Fruit fly (Drosophila melanogaster) whole organism, embryonic: ENCODE data around the gene CG3119.

ENCODE experiments used
- BEAF-32 ChIP-seq: fragments of 200-800 bp; sonication (Bioruptor generic); optimal IDR thresholded peaks from 3 replicates; lab custom pipeline; 2017; ENCODE audit warnings: missing biosample characterization, missing genetic modification characterization, mild to moderate bottlenecking, moderate library complexity, missing genetic modification reagents
- Bdp1 ChIP-seq: fragments of 200-800 bp; sonication (Bioruptor generic); optimal IDR thresholded peaks from 3 replicates; lab custom pipeline; 2016; ENCODE audit warnings: missing biosample characterization, missing genetic modification characterization
- Bgb ChIP-seq: fragments of 200-800 bp; sonication (Bioruptor generic); IDR thresholded peaks from 2 replicates; pipeline ENCODE4 v1.3.6; 2022; ENCODE audit warnings: missing biosample characterization, missing genetic modification characterization; ENCODE audit not compliant: partially characterized antibody
- CG1024 ChIP-seq: fragments of 200-800 bp; sonication (Bioruptor generic); IDR thresholded peaks from 2 replicates; pipeline ENCODE4 v1.3.6; 2022; ENCODE audit warnings: missing biosample characterization, missing genetic modification characterization
- CG10274 ChIP-seq: fragments of 200-800 bp; sonication (Bioruptor generic); optimal IDR thresholded peaks from 3 replicates; lab custom pipeline; 2017; ENCODE audit warnings: missing biosample characterization, mild to moderate bottlenecking, missing genetic modification characterization
- CG12071 ChIP-seq: fragments of 200-800 bp; sonication (Bioruptor generic); optimal IDR thresholded peaks from 3 replicates; lab custom pipeline; 2018; ENCODE audit warnings: missing biosample characterization, mild to moderate bottlenecking, missing genetic modification characterization
- CG12155 ChIP-seq: fragments of 200-800 bp; sonication (Bioruptor generic); optimal IDR thresholded peaks from 3 replicates; lab custom pipeline; 2016; ENCODE audit warnings: missing biosample characterization, missing genetic modification characterization
- CG12236 ChIP-seq: fragments of 200-800 bp; sonication (Bioruptor generic); optimal IDR thresholded peaks from 2 replicates; lab custom pipeline; 2016; ENCODE audit warnings: missing biosample characterization, missing genetic modification characterization
- CG13775 ChIP-seq: fragments of 200-800 bp; sonication (Bioruptor generic); optimal IDR thresholded peaks from 3 replicates; lab custom pipeline; 2017; ENCODE audit warnings: missing biosample characterization, mild to moderate bottlenecking, missing genetic modification characterization
- CG14710 ChIP-seq: fragments of 200-800 bp; sonication (Bioruptor generic); optimal IDR thresholded peaks from 3 replicates; lab custom pipeline; 2019; ENCODE audit warnings: missing biosample characterization, mild to moderate bottlenecking, missing genetic modification characterization, moderate library complexity
- CG17361 ChIP-seq: fragments of 200-800 bp; sonication (Bioruptor generic); IDR thresholded peaks from 3 replicates; pipeline ENCODE4 v1.3.6; 2022; ENCODE audit warnings: missing biosample characterization, missing genetic modification characterization
- CG31365 ChIP-seq: fragments of 200-800 bp; sonication (Bioruptor generic); optimal IDR thresholded peaks from 2 replicates; lab custom pipeline; 2018; ENCODE audit warnings: missing biosample characterization, mild to moderate bottlenecking, missing genetic modification characterization
- CG34376 ChIP-seq: fragments of 200-800 bp; sonication (Bioruptor generic); optimal IDR thresholded peaks from 2 replicates; lab custom pipeline; 2018; ENCODE audit warnings: missing biosample characterization, mild to moderate bottlenecking, missing genetic modification characterization
- CG4404 ChIP-seq: fragments of 200-800 bp; sonication (Bioruptor generic); IDR thresholded peaks from 2 replicates; pipeline ENCODE4 v1.3.6; 2022; ENCODE audit warnings: missing biosample characterization, missing genetic modification characterization
- CG5180 ChIP-seq: fragments of 200-800 bp; sonication (Bioruptor generic); optimal IDR thresholded peaks from 3 replicates; lab custom pipeline; 2017; ENCODE audit warnings: missing biosample characterization, missing genetic modification characterization, mild to moderate bottlenecking, moderate library complexity, missing genetic modification reagents
- CG7372 ChIP-seq: fragments of 200-800 bp; sonication (Bioruptor generic); IDR thresholded peaks from 2 replicates; pipeline ENCODE4 v1.3.6; 2022; ENCODE audit warnings: missing biosample characterization, missing genetic modification characterization
- CG8281 ChIP-seq: fragments of 200-800 bp; sonication (Bioruptor generic); optimal IDR thresholded peaks from 2 replicates; lab custom pipeline; 2018; ENCODE audit warnings: missing biosample characterization, mild to moderate bottlenecking, missing genetic modification characterization, moderate library complexity
- CG9215 ChIP-seq: fragments of 200-800 bp; sonication (Bioruptor generic); IDR thresholded peaks from 2 replicates; pipeline ENCODE4 v1.3.6; 2022; ENCODE audit warnings: missing biosample characterization, missing genetic modification characterization
- CG9817 ChIP-seq: fragments of 200-800 bp; sonication (Bioruptor generic); optimal IDR thresholded peaks from 2 replicates; lab custom pipeline; 2018; ENCODE audit warnings: missing biosample characterization, mild to moderate bottlenecking, missing genetic modification characterization, moderate library complexity
- CoRest ChIP-seq: fragments of 200-800 bp; sonication (Bioruptor generic); optimal IDR thresholded peaks from 3 replicates; lab custom pipeline; 2018; ENCODE audit warnings: missing biosample characterization, mild to moderate bottlenecking, missing genetic modification characterization, moderate library complexity
- D ChIP-seq, 2 experiments: fragments of 200-800 bp in 1 of 2; fragments of >200 bp in 1 of 2; sonication (Bioruptor generic) in 1 of 2; optimal IDR thresholded peaks; 2 replicates in 1 of 2; 3 replicates in 1 of 2; lab custom pipeline; 2017; ENCODE audit warnings: mild to moderate bottlenecking in 1 of 2, missing biosample characterization in 1 of 2, missing genetic modification characterization in 1 of 2, missing genetic modification reagents in 1 of 2
- Dbx ChIP-seq: fragments of 200-800 bp; sonication (Bioruptor generic); IDR thresholded peaks from 3 replicates; pipeline ENCODE4 v1.3.6; 2022; ENCODE audit warnings: missing biosample characterization, missing genetic modification characterization
- Hmr ChIP-seq: fragments of 200-800 bp; sonication (Bioruptor generic); optimal IDR thresholded peaks from 3 replicates; lab custom pipeline; 2017; ENCODE audit warnings: mild to moderate bottlenecking, missing biosample characterization, missing genetic modification reagents, missing genetic modification characterization
- Jarid2 ChIP-seq: fragments of 200-800 bp; sonication (Bioruptor generic); optimal IDR thresholded peaks from 3 replicates; lab custom pipeline; 2017; ENCODE audit warnings: mild to moderate bottlenecking, missing biosample characterization, missing genetic modification reagents, missing genetic modification characterization
- MBD-R2 ChIP-seq: fragments of 200-800 bp; sonication (Bioruptor generic); IDR thresholded peaks from 2 replicates; pipeline ENCODE4 v1.3.6; 2022; ENCODE audit warnings: missing biosample characterization, missing genetic modification characterization
- Max ChIP-seq: fragments of 200-800 bp; sonication (Bioruptor generic); optimal IDR thresholded peaks from 2 replicates; lab custom pipeline; 2016; ENCODE audit warnings: missing biosample characterization, mild to moderate bottlenecking, missing genetic modification characterization
- Pdp1 ChIP-seq, 2 experiments: fragments of 200-800 bp; sonication (Bioruptor generic); optimal IDR thresholded peaks; 3 replicates each; lab custom pipeline; 2016; ENCODE audit warnings: missing biosample characterization in 2 of 2, missing genetic modification characterization in 2 of 2, mild to moderate bottlenecking in 1 of 2, moderate library complexity in 1 of 2
- Six4 ChIP-seq: fragments of 200-800 bp; sonication (Bioruptor generic); optimal IDR thresholded peaks from 2 replicates; lab custom pipeline; 2016; ENCODE audit warnings: missing biosample characterization, missing genetic modification characterization
- Sox102F ChIP-seq: fragments of 200-800 bp; sonication (Bioruptor generic); optimal IDR thresholded peaks from 2 replicates; lab custom pipeline; 2018; ENCODE audit warnings: missing biosample characterization, mild to moderate bottlenecking, missing genetic modification characterization, moderate library complexity
- Ssrp ChIP-seq: fragments of 200-800 bp; sonication (Bioruptor generic); optimal IDR thresholded peaks from 2 replicates; lab custom pipeline; 2018; ENCODE audit warnings: missing biosample characterization, mild to moderate bottlenecking, missing genetic modification characterization, moderate library complexity
- TFAM ChIP-seq: fragments of 200-800 bp; sonication (Bioruptor generic); optimal IDR thresholded peaks from 2 replicates; lab custom pipeline; 2017; ENCODE audit warnings: missing biosample characterization, missing genetic modification characterization, inconsistent platforms
- Xrp1 ChIP-seq: fragments of 200-800 bp; sonication (Bioruptor generic); IDR thresholded peaks from 2 replicates; pipeline ENCODE4 v1.3.6; 2022; ENCODE audit warnings: missing biosample characterization, missing genetic modification characterization
- aop ChIP-seq: fragments of 200-800 bp; sonication (Bioruptor generic); IDR thresholded peaks from 2 replicates; pipeline ENCODE4 v1.3.6; 2022; ENCODE audit warnings: missing biosample characterization, missing genetic modification characterization
- cas ChIP-seq: fragments of 200-800 bp; sonication (Bioruptor generic); IDR thresholded peaks from 2 replicates; pipeline ENCODE4 v1.3.6; 2022; ENCODE audit warnings: missing biosample characterization, missing genetic modification characterization
- ewg ChIP-seq: fragments of 200-800 bp; sonication (Bioruptor generic); optimal IDR thresholded peaks from 3 replicates; lab custom pipeline; 2017; ENCODE audit warnings: mild to moderate bottlenecking, missing biosample characterization, missing genetic modification reagents, missing genetic modification characterization
- exex ChIP-seq: fragments of 200-800 bp; sonication (Bioruptor generic); optimal IDR thresholded peaks from 4 replicates; lab custom pipeline; 2018; ENCODE audit warnings: missing biosample characterization, mild to moderate bottlenecking, missing genetic modification characterization, moderate library complexity
- eyg ChIP-seq: fragments of 200-800 bp; sonication (Bioruptor generic); optimal IDR thresholded peaks from 3 replicates; lab custom pipeline; 2016; ENCODE audit warnings: missing biosample characterization, missing genetic modification characterization
- fd3F ChIP-seq: fragments of 200-800 bp; sonication (Bioruptor generic); optimal IDR thresholded peaks from 2 replicates; lab custom pipeline; 2018; ENCODE audit warnings: missing biosample characterization, mild to moderate bottlenecking, missing genetic modification characterization, moderate library complexity
- mirr ChIP-seq: fragments of 200-800 bp; sonication (Bioruptor generic); optimal IDR thresholded peaks from 3 replicates; lab custom pipeline; 2018; ENCODE audit warnings: missing biosample characterization, mild to moderate bottlenecking, missing genetic modification characterization
- prd ChIP-seq, 3 experiments: fragments of >200 bp in 2 of 3; fragments of 200-800 bp in 1 of 3; sonication (Bioruptor generic) in 1 of 3; optimal IDR thresholded peaks in 2 of 3; IDR thresholded peaks in 1 of 3; 2 replicates in 2 of 3; 3 replicates in 1 of 3; pipeline versions ENCODE4 v1.3.6 to Lab custom; 2017 to 2022; ENCODE audit warnings: missing biosample characterization in 1 of 3, missing genetic modification characterization in 1 of 3
- row ChIP-seq: fragments of 200-800 bp; sonication (Bioruptor generic); IDR thresholded peaks from 3 replicates; pipeline ENCODE4 v1.3.6; 2022; ENCODE audit warnings: missing biosample characterization, missing genetic modification characterization
- sqz ChIP-seq: fragments of 200-800 bp; sonication (Bioruptor generic); optimal IDR thresholded peaks from 3 replicates; lab custom pipeline; 2018; ENCODE audit warnings: missing biosample characterization, mild to moderate bottlenecking, missing genetic modification characterization
- sr ChIP-seq: fragments of 200-800 bp; sonication (Bioruptor generic); IDR thresholded peaks from 3 replicates; pipeline ENCODE4 v1.3.6; 2022; ENCODE audit warnings: missing biosample characterization, missing genetic modification characterization
- sug ChIP-seq: fragments of 200-800 bp; optimal IDR thresholded peaks from 2 replicates; lab custom pipeline; 2019; ENCODE audit warnings: missing biosample characterization, mild to moderate bottlenecking, missing genetic modification characterization, moderate library complexity
- tap ChIP-seq: fragments of 200-800 bp; optimal IDR thresholded peaks from 3 replicates; lab custom pipeline; 2019; ENCODE audit warnings: missing biosample characterization, mild to moderate bottlenecking, missing genetic modification characterization, moderate library complexity
- tx ChIP-seq: fragments of 200-800 bp; sonication (Bioruptor generic); optimal IDR thresholded peaks from 2 replicates; lab custom pipeline; 2016; ENCODE audit warnings: missing biosample characterization, missing genetic modification characterization
- zen ChIP-seq: fragments of 200-800 bp; sonication (Bioruptor generic); optimal IDR thresholded peaks from 3 replicates; lab custom pipeline; 2018; ENCODE audit warnings: missing biosample characterization, mild to moderate bottlenecking, missing genetic modification characterization, moderate library complexity

CG3119 gene

DNA sequence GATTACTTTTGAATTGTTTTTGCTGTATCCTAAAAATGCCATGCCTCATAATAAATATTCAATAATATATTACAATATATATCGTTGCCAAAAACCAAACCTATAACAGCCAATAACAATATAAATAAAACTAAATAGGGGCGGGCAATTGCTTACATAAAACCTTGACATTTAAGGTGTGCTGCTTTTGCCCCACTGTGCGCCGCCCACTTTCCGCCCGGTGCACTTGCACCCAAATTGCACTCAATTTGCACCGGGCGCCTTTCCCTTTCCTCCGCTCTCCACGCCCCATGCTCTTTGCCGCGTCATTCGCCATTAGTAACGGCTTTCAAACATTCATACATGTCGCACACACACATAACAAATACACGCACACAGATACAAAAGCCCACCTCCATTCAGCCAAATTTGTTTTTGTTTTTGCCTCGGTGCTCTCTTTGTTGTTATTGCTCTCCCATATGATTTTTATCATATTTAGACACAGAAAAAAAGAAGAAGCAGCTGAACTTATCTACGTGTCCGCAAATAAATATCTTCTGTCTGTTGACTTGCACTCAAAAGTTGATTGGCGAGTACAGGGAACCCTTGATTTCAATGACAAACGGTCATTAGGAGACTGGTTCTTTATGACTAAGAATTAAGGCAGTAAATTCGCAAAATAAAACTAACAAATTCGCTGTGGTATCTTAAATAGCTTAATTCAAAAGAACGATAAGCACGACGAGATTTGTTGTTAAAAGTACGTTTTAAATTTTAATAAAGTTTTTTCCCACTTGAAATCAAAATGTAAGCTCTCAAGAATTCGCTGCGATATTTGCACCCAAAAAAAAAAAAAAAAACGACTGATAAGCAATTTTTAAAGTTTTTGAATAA lies 20.5 kb upstream of the CG3119 start (continued):
- TF ChIP-seq cas = no peak
- TF ChIP-seq CG14710 = no peak
- TF ChIP-seq Jarid2 (GFP tag; lab: Kevin White, UChicago) = no peak
- no peak for TF ChIP-seq D (optimal IDR thresholded peaks at IDR 0.05; lab: Kevin White, UChicago)
- TF ChIP-seq D (GFP tag; optimal IDR thresholded peaks at IDR 0.05; lab: Kevin White, UChicago) = no peak
- 0 out of 3 replicates have a peak, but pooled peaks have one; percentile 25 for TF ChIP-seq Dbx (GFP tag; lab: Robert Waterston, UW)
- TF ChIP-seq zen = no peak
- no peak for TF ChIP-seq CG7372 (GFP tag; lab: Robert Waterston, UW)
- peak; percentile 42 for TF ChIP-seq CG12071 (GFP tag; lab: Kevin White, UChicago)
- TF ChIP-seq Hmr (GFP tag; lab: Kevin White, UChicago) = no peak
- TF ChIP-seq CG10274 (GFP tag; lab: Kevin White, UChicago) = no peak
- no peak for TF ChIP-seq aop (GFP tag; lab: Robert Waterston, UW)
- TF ChIP-seq CG9817 = no peak
- TF ChIP-seq prd (optimal IDR thresholded peaks at IDR 0.05; lab: Kevin White, UChicago) = no peak
- TF ChIP-seq prd (GFP tag; IDR thresholded peaks at IDR 0.05; lab: Robert Waterston, UW) = peak; percentile 34; the same call in 1 of the 3 replicates
- no peak for TF ChIP-seq CG12155
- peak; percentile 84 for TF ChIP-seq mirr
- no peak for TF ChIP-seq CG12236 (GFP tag; lab: Kevin White, UChicago)
- peak; percentile 36 for TF ChIP-seq CG34376
- TF ChIP-seq MBD-R2 (GFP tag; lab: Robert Waterston, UW) = no peak
- no peak for TF ChIP-seq ewg
- TF ChIP-seq TFAM = no peak
- no peak for TF ChIP-seq CG4404
- no peak for TF ChIP-seq CG17361 (GFP tag; lab: Robert Waterston, UW)
- TF ChIP-seq exex (tag; lab: Kevin White, UChicago) = peak; percentile 70
- no peak; the same call in 2 of the 3 replicates for TF ChIP-seq row (GFP tag; lab: Robert Waterston, UW)
- no peak for TF ChIP-seq tx
- TF ChIP-seq Bdp1 = no peak
- TF ChIP-seq Ssrp (tag; lab: Kevin White, UChicago) = peak; percentile 55
- no peak for TF ChIP-seq Pdp1 (GFP tag; optimal IDR thresholded peaks at IDR 0.05; lab: Kevin White, UChicago)
- TF ChIP-seq CG5180 (GFP tag; lab: Kevin White, UChicago) = no peak
- TF ChIP-seq CG1024 (GFP tag; lab: Robert Waterston, UW) = no peak
- no peak for TF ChIP-seq Six4 (GFP tag; lab: Kevin White, UChicago)
- TF ChIP-seq eyg (GFP tag; lab: Kevin White, UChicago) = no peak
- peak; percentile 47; the same call in 1 of the 2 replicates for TF ChIP-seq Bgb (GFP tag; lab: Robert Waterston, UW)
- no peak for TF ChIP-seq CG9215 (GFP tag; lab: Robert Waterston, UW)
- no peak for TF ChIP-seq CoRest
- no peak for TF ChIP-seq BEAF-32 (GFP tag; lab: Kevin White, UChicago)
- TF ChIP-seq sug = peak; percentile 44
- peak; percentile 29; the same call in 1 of the 2 replicates for TF ChIP-seq Xrp1 (GFP tag; lab: Robert Waterston, UW)
- TF ChIP-seq tap (tag; lab: Kevin White, UChicago) = peak; percentile 30
- TF ChIP-seq Max (GFP tag; lab: Kevin White, UChicago) = no peak
- no peak for TF ChIP-seq CG13775 (GFP tag; lab: Kevin White, UChicago)
- peak; percentile 43 for TF ChIP-seq Sox102F (GFP tag; lab: Kevin White, UChicago)
- TF ChIP-seq sqz (GFP tag; lab: Kevin White, UChicago) = peak; percentile 41
- TF ChIP-seq CG8281 = no peak
- no peak for TF ChIP-seq sr (GFP tag; lab: Robert Waterston, UW)
- TF ChIP-seq CG31365 (tag; lab: Kevin White, UChicago) = no peak
- no peak for TF ChIP-seq fd3F (GFP tag; lab: Kevin White, UChicago)
